Worm (Caenorhabditis elegans) whole organism, early embryonic: ENCODE results near the gene F20C5.11.

Source experiments
- aly-1 ChIP-seq: sonication (generic microtip); optimal IDR thresholded peaks from 2 replicates; lab custom pipeline; 2016; ENCODE audit warnings: missing genetic modification characterization, missing compliant biosample characterization
- ama-1 ChIP-seq: fragments of 150-350 bp; optimal IDR thresholded peaks from 2 replicates; lab custom pipeline; 2014
- ceh-13 ChIP-seq: fragments of 200-800 bp; sonication (Bioruptor generic); optimal IDR thresholded peaks from 2 replicates; lab custom pipeline; 2018; ENCODE audit warnings: mild to moderate bottlenecking, missing genetic modification characterization, missing compliant biosample characterization
- ceh-36 ChIP-seq: sonication (generic microtip); optimal IDR thresholded peaks from 2 replicates; lab custom pipeline; 2016; ENCODE audit warnings: missing genetic modification characterization, inconsistent platforms, missing compliant biosample characterization
- flt-1 ChIP-seq: fragments of 200-800 bp; sonication (Bioruptor generic); IDR thresholded peaks from 2 replicates; pipeline ENCODE4 v1.3.6; 2022; ENCODE audit warnings: missing genetic modification characterization, missing compliant biosample characterization
- hmg-4 ChIP-seq: fragments of 200-800 bp; sonication (Bioruptor generic); optimal IDR thresholded peaks from 2 replicates; lab custom pipeline; 2018; ENCODE audit warnings: mild to moderate bottlenecking, missing genetic modification characterization, missing compliant biosample characterization
- sea-1 ChIP-seq: fragments of 200-800 bp; sonication (Bioruptor generic); conservative IDR thresholded peaks from 2 replicates; pipeline ENCODE4 v1.3.6; 2022; ENCODE audit warnings: missing genetic modification characterization, missing compliant biosample characterization
- tbx-11 ChIP-seq: fragments of 200-800 bp; sonication (Bioruptor generic); IDR thresholded peaks from 2 replicates; pipeline ENCODE4 v1.3.6; 2022; ENCODE audit warnings: missing genetic modification characterization, missing compliant biosample characterization
- tra-4 ChIP-seq: sonication (generic microtip); optimal IDR thresholded peaks from 2 replicates; lab custom pipeline; 2017; ENCODE audit warnings: missing genetic modification characterization, missing compliant biosample characterization

ce11 chrIV:8762471-8762870, 675 bp upstream of the F20C5.11 start:
- TF ChIP-seq tbx-11 (GFP tag; lab: Robert Waterston, UW), result no peak
- no peak for TF ChIP-seq aly-1 (tag; lab: Kevin White, UChicago)
- no peak for TF ChIP-seq flt-1
- no peak for TF ChIP-seq hmg-4 (GFP tag; lab: Kevin White, UChicago)
- no peak for TF ChIP-seq ceh-36 (tag; lab: Kevin White, UChicago)
- no peak for TF ChIP-seq sea-1
- TF ChIP-seq ama-1, result no peak
- no peak for TF ChIP-seq ceh-13 (GFP tag; lab: Kevin White, UChicago)
- no peak for TF ChIP-seq tra-4
